Worm (Caenorhabditis elegans): Measurements from ENCODE around the gene swsn-7.

Gene swsn-7

ce11 chrII:8073222-8073621 is 45.7 kb upstream of the swsn-7 start, which contains the start of gene gpcp-2:
TSS of gene gpcp-2 (minus strand) at chrII:8073374.
- no peak for TF ChIP-seq nhr-6 (tag; optimal IDR thresholded peaks at IDR 0.05)
- TF ChIP-seq ceh-62 (tag; optimal IDR thresholded peaks at IDR 0.05) = no peak
- no peak for TF ChIP-seq nhr-77 (tag; optimal IDR thresholded peaks at IDR 0.05)
- TF ChIP-seq dve-1 (tag; optimal IDR thresholded peaks at IDR 0.05; ENCODE audit: insufficient read depth) = peak; percentile 48
- TF ChIP-seq php-3 (GFP tag; IDR thresholded peaks at IDR 0.05) = no peak
- peak; percentile 66 for TF ChIP-seq pqm-1 (tag; optimal IDR thresholded peaks at IDR 0.05)
- no peak for TF ChIP-seq jun-1 (tag; optimal IDR thresholded peaks at IDR 0.05)
- TF ChIP-seq ctbp-1 (GFP tag; IDR thresholded peaks at IDR 0.05) = no peak
- TF ChIP-seq ZK337.2 (GFP tag; IDR thresholded peaks at IDR 0.05) = no peak
- TF ChIP-seq unc-130 (GFP tag; optimal IDR thresholded peaks at IDR 0.05) = no peak
- TF ChIP-seq nhr-41 (GFP tag; IDR thresholded peaks at IDR 0.05) = no peak
- TF ChIP-seq dmd-6 (GFP tag; IDR thresholded peaks at IDR 0.05) = peak; percentile 45
- no peak for TF ChIP-seq F44E2.7 (GFP tag; IDR thresholded peaks at IDR 0.05)
- no peak for TF ChIP-seq unc-39 (tag; optimal IDR thresholded peaks at IDR 0.05)
- TF ChIP-seq rbr-2 (tag; optimal IDR thresholded peaks at IDR 0.05) = no peak
- TF ChIP-seq daf-16 (GFP tag; optimal IDR thresholded peaks at IDR 0.05) = no peak
- peak; percentile 29 for TF ChIP-seq daf-16 (tag; optimal IDR thresholded peaks at IDR 0.05)
- TF ChIP-seq egl-43 (GFP tag; IDR thresholded peaks at IDR 0.05) = no peak

ce11 chrII:8071801-8072544 is 44.4 kb upstream of the swsn-7 start:
- TF ChIP-seq D1046.2 (GFP tag; IDR thresholded peaks at IDR 0.05) (no peak), unc-130 (GFP tag; optimal IDR thresholded peaks at IDR 0.05) (no peak), rbr-2 (tag; optimal IDR thresholded peaks at IDR 0.05) (peak; percentile 38), dpl-1 (GFP tag; optimal IDR thresholded peaks at IDR 0.05) (no peak), Y105C5A.15 (GFP tag; IDR thresholded peaks at IDR 0.05) (no peak), lin-15B (tag; optimal IDR thresholded peaks at IDR 0.05) (no peak), lin-39 (tag; optimal IDR thresholded peaks at IDR 0.05) (no peak), daf-16 (GFP tag; optimal IDR thresholded peaks at IDR 0.05) (peak in 1 of 2 experiments; percentile 63), daf-16 (tag; optimal IDR thresholded peaks at IDR 0.05) (no peak), mep-1 (tag; optimal IDR thresholded peaks at IDR 0.05) (peak; percentile 57), hlh-30 (tag; optimal IDR thresholded peaks at IDR 0.05; ENCODE audit: insufficient read depth) (peak; percentile 94), Y75B8A.6 (GFP tag; IDR thresholded peaks at IDR 0.05) (no peak), dmd-8 (GFP tag; IDR thresholded peaks at IDR 0.05) (no peak), nhr-10 (tag; optimal IDR thresholded peaks at IDR 0.05) (no peak), nhr-48 (tag; optimal IDR thresholded peaks at IDR 0.05) (peak; percentile 81), ces-1 (GFP tag; optimal IDR thresholded peaks at IDR 0.05) (no peak), ceh-82 (tag; optimal IDR thresholded peaks at IDR 0.05) (no peak), snpc-4 (tag; optimal IDR thresholded peaks at IDR 0.05) (no peak), aha-1 (tag) (peak; percentile 96), lim-7 (GFP tag; IDR thresholded peaks at IDR 0.05) (no peak), pqm-1 (tag; optimal IDR thresholded peaks at IDR 0.05) (no peak), nhr-41 (GFP tag; IDR thresholded peaks at IDR 0.05) (no peak), nhr-76 (tag; optimal IDR thresholded peaks at IDR 0.05) (no peak), ceh-62 (tag; optimal IDR thresholded peaks at IDR 0.05) (no peak), lir-3 (tag; optimal IDR thresholded peaks at IDR 0.05) (no peak), gei-8 (GFP tag; optimal IDR thresholded peaks at IDR 0.05) (no peak), nhr-42 (GFP tag; IDR thresholded peaks at IDR 0.05) (no peak), saeg-2 (GFP tag; IDR thresholded peaks at IDR 0.05) (no peak), ZK337.2 (GFP tag; IDR thresholded peaks at IDR 0.05) (no peak), mes-2 (tag; optimal IDR thresholded peaks at IDR 0.05; ENCODE audit: poor library complexity, severe bottlenecking) (no peak), cey-2 (tag; optimal IDR thresholded peaks at IDR 0.05; ENCODE audit: borderline replicate concordance, insufficient read depth) (no peak), hlh-11 (tag; optimal IDR thresholded peaks at IDR 0.05) (peak; percentile 53), dmd-6 (GFP tag; IDR thresholded peaks at IDR 0.05) (0 out of 2 replicates have a peak, but pooled peaks have one; percentile 18), nhr-111 (GFP tag; optimal IDR thresholded peaks at IDR 0.05) (no peak), mdl-1 (tag; optimal IDR thresholded peaks at IDR 0.05) (peak; percentile 24 to 67), zfp-2 (tag; optimal IDR thresholded peaks at IDR 0.05) (no peak), T26A8.4 (GFP tag; IDR thresholded peaks at IDR 0.05) (0 out of 2 replicates have a peak, but pooled peaks have one; percentile 23), mxl-2 (GFP tag; conservative IDR thresholded peaks at IDR 0.05) (no peak), mxl-3 (GFP tag; optimal IDR thresholded peaks at IDR 0.05) (peak; percentile 69)
